Worm (Caenorhabditis elegans): ENCODE data around the gene daf-37.

Gene daf-37

DNA sequence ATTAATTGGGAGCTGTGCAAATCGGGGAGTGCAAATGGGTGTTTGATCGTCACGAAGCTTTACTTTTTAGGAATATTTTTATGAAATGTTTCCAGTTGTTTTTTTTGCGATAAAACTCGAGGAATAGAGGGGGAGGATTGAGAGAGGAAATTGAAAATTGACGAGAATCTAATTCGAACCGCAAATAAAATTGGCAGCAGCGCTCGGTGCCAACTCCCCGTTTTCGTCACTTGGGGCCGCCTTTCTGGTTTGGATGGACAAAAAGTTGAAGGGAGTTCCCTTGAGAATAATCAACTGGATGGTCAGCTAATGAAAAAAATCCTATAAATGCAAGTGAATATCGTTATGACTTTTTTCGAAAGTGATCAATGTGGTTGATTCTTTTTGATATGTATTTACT is 22.1 kb upstream of the daf-37 start:
- no peak for TF ChIP-seq lag-1 (GFP tag; IDR thresholded peaks at IDR 0.05)
- TF ChIP-seq aptf-3 (GFP tag; IDR thresholded peaks at IDR 0.05): no peak
- TF ChIP-seq F57A8.1 (GFP tag; optimal IDR thresholded peaks at IDR 0.05): no peak
- no peak for TF ChIP-seq ztf-18 (tag; optimal IDR thresholded peaks at IDR 0.05)
- TF ChIP-seq C06A6.2 (GFP tag; conservative IDR thresholded peaks at IDR 0.05): no peak
- no peak for TF ChIP-seq nfyb-1 (GFP tag; IDR thresholded peaks at IDR 0.05)

DNA sequence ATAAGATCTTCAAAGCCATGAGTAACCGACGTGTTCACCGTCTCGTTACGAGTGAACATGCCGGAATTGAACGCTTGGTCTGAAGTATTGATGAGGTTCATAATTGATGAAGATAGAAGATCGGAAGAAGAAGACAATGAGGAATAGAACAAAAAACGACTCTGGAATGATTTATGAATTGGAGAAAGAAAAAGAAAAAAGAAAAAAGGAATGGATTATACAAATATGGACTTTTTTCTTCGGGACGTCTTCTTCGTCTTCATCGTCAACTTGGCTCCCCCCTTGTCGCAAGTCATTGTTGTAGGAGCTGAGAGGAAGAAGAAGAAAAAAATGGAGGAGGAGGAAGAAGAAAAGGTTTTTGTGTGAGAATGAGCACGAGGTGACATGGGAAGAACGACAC is 19.0 kb upstream of the daf-37 start, which contains the start of gene srsy-2:
Gene srsy-2, minus strand, starts transcription at position 101 of the 400 bp plus-strand sequence.
- TF ChIP-seq B0035.1 (tag; optimal IDR thresholded peaks at IDR 0.05) (no peak), Y67H2A.10 (GFP tag; conservative IDR thresholded peaks at IDR 0.05) (no peak), dox-1 (GFP tag; IDR thresholded peaks at IDR 0.05) (no peak), Y95B8A.8 (GFP tag; IDR thresholded peaks at IDR 0.05) (no peak)

ce11 chrII:6223755-6224154 is 15.7 kb upstream of the daf-37 start:
- TF ChIP-seq B0336.3 (GFP tag; IDR thresholded peaks at IDR 0.05): no peak
- TF ChIP-seq athp-1 (tag; optimal IDR thresholded peaks at IDR 0.05): no peak
- TF ChIP-seq nhr-120 (GFP tag; IDR thresholded peaks at IDR 0.05): no peak
- no peak for TF ChIP-seq ztf-6 (GFP tag; IDR thresholded peaks at IDR 0.05)
- TF ChIP-seq lsy-27 (tag; optimal IDR thresholded peaks at IDR 0.05; ENCODE audit: borderline replicate concordance, insufficient read depth): no peak
- no peak for TF ChIP-seq ztf-18 (tag; optimal IDR thresholded peaks at IDR 0.05)
- TF ChIP-seq hrde-1 (tag; optimal IDR thresholded peaks at IDR 0.05; ENCODE audit: borderline replicate concordance): no peak
- TF ChIP-seq gei-17 (GFP tag; optimal IDR thresholded peaks at IDR 0.05): no peak
- no peak for TF ChIP-seq pha-4 (tag; optimal IDR thresholded peaks at IDR 0.05)
- TF ChIP-seq Y53F4B.3 (GFP tag; IDR thresholded peaks at IDR 0.05): no peak
- TF ChIP-seq madf-3 (GFP tag; IDR thresholded peaks at IDR 0.05): no peak
- no peak for TF ChIP-seq F23B12.7 (tag; optimal IDR thresholded peaks at IDR 0.05; ENCODE audit: insufficient read depth)
- TF ChIP-seq B0019.2 (GFP tag; conservative IDR thresholded peaks at IDR 0.05): no peak
- TF ChIP-seq snpc-3.4 (tag; optimal IDR thresholded peaks at IDR 0.05): no peak

- no peak for TF ChIP-seq repo-1 (tag; optimal IDR thresholded peaks at IDR 0.05)
- no peak for TF ChIP-seq bed-1 (GFP tag; IDR thresholded peaks at IDR 0.05)
Measured at ce11 chrII:6222558-6222957, 14.5 kb upstream of the daf-37 start, which contains the start of gene C30B5.6. C30B5.6 (minus strand) TSS chrII:6222658.

- TF ChIP-seq F22D6.2 (tag; optimal IDR thresholded peaks at IDR 0.05) (no peak), ztf-3 (GFP tag; optimal IDR thresholded peaks at IDR 0.05) (no peak)
Measured at ce11 chrII:6221470-6221869, 13.5 kb upstream of the daf-37 start.

DNA sequence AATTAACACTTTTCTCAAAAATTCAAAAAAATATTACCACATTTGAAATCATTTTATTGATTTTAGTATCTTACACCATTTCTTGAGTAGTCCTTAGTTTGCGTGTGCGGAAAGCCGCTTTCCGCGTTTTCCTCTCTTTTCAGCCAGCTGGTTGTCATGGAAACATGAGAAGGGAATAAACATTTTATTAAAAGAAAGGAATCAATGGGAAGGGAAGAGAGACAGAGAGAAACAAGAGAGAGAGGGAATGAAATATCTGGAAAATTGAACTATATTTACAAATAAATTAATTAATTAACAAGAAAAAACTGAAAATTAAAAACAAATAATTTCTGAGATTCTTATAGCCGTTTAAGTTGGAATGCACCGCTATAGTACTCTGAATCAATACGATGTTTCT is 11.3 kb upstream of the daf-37 start, which contains the start of gene mks-2:
Gene mks-2, minus strand, starts transcription at position 101 of the 400 bp plus-strand sequence.
- TF ChIP-seq nfyb-1 (GFP tag; IDR thresholded peaks at IDR 0.05): no peak
- no peak for TF ChIP-seq ekl-4 (GFP tag; IDR thresholded peaks at IDR 0.05)
- no peak for TF ChIP-seq F23B12.7 (tag; optimal IDR thresholded peaks at IDR 0.05; ENCODE audit: insufficient read depth)
- TF ChIP-seq lin-40 (tag; optimal IDR thresholded peaks at IDR 0.05): no peak
- no peak for TF ChIP-seq mcd-1 (GFP tag; IDR thresholded peaks at IDR 0.05)
